Fruit fly (Drosophila melanogaster): Measurements from ENCODE around the gene CG11964.

dm6 chr3R:8926554-8926951 lies 18.3 kb downstream of the CG11964 start:
- TF ChIP-seq psq (optimal IDR thresholded peaks at IDR 0.05) (no peak), EcR (GFP tag; optimal IDR thresholded peaks at IDR 0.05) (peak in 1 of 2 experiments; percentile 46), CG8478 (optimal IDR thresholded peaks at IDR 0.05) (no peak), pan (optimal IDR thresholded peaks at IDR 0.05) (no peak), usp (GFP tag; optimal IDR thresholded peaks at IDR 0.05) (no peak)
